Fruit fly (Drosophila melanogaster): Measurements from ENCODE around the gene BG642312.

The BG642312 gene

DNA sequence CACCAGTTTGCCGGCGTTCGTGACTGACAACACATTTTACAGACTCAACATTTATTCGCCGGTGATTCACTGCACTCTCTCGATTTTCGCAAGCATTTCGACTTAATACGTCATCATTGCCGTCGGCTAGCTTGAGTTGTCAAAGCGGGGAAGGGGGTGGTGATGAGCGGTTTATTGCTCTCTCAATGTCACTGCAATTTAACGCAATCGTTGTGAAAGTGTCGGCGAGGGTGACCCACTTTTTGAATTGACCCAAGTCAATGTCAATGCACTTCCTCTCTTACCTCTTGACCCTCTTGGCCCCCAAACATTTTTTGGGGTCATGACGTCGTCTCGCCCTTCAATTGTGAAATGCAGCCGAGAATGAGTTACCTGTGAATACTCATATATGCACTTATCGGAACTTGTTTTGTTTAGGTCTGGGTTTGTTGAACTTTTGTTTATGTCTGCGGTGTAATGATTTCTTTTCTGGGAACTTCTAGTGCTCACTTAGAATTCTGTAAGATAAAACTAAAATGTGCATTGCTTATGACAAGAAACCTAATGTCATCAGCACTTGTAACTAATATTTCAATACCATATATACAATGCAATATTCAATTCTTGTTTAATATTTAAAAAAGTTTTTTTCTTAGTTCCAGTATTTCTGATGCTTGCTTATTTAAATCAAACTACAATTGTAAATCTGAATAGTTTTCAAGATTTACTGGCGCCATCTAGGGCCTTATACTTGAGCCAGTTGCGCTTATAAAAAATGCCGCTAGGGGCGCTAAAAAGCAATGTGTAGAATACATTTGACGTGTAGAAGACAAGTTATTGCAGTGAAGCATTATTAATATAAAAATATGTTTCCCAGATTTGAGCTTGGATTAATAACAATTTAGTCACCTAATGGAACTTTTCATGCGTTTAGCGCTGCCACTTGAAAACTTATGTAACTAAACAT lies 31.0 kb upstream of the BG642312 start (continued):
- TF ChIP-seq sob (GFP tag; IDR thresholded peaks at IDR 0.05) (peak; percentile 70), B-H2 (GFP tag; optimal IDR thresholded peaks at IDR 0.05) (peak; percentile 14), Trl (optimal IDR thresholded peaks at IDR 0.05) (no peak), Trl (GFP tag; optimal IDR thresholded peaks at IDR 0.05) (peak; percentile 33), NK7.1 (GFP tag; optimal IDR thresholded peaks at IDR 0.05) (peak; percentile 19), onecut (GFP tag; IDR thresholded peaks at IDR 0.05) (no peak), H2.0 (GFP tag; IDR thresholded peaks at IDR 0.05) (0 out of 2 replicates have a peak, but pooled peaks have one; percentile 20), vfl (GFP tag; optimal IDR thresholded peaks at IDR 0.05) (no peak), sisA (GFP tag; IDR thresholded peaks at IDR 0.05) (peak; percentile 14; the same call in 1 of the 2 replicates), Dp (GFP tag; optimal IDR thresholded peaks at IDR 0.05) (peak; percentile 15), rib (GFP tag; IDR thresholded peaks at IDR 0.05) (peak; percentile 49; the same call in 1 of the 2 replicates), tup (GFP tag; optimal IDR thresholded peaks at IDR 0.05) (no peak), CG13775 (GFP tag; optimal IDR thresholded peaks at IDR 0.05) (no peak), CG32532 (GFP tag; IDR thresholded peaks at IDR 0.05) (peak; percentile 81), CG4424 (GFP tag; optimal IDR thresholded peaks at IDR 0.05) (peak; percentile 21), CG7963 (GFP tag; IDR thresholded peaks at IDR 0.05; ENCODE audit: partially characterized antibody) (peak; percentile 50; the same call in 1 of the 3 replicates), Xbp1 (GFP tag; optimal IDR thresholded peaks at IDR 0.05) (peak; percentile 79), CG10979 (tag; optimal IDR thresholded peaks at IDR 0.05) (peak; percentile 78), lab (GFP tag; optimal IDR thresholded peaks at IDR 0.05) (peak; percentile 20), dmrt99B (tag; optimal IDR thresholded peaks at IDR 0.05) (peak; percentile 39), ERR (GFP tag; optimal IDR thresholded peaks at IDR 0.05) (no peak), toy (GFP tag; IDR thresholded peaks at IDR 0.05) (no peak), knrl (GFP tag; IDR thresholded peaks at IDR 0.05; ENCODE audit: partially characterized antibody) (peak; percentile 54; the same call in 1 of the 3 replicates), phol (tag; optimal IDR thresholded peaks at IDR 0.05) (peak; percentile 18), Rfx (GFP tag; IDR thresholded peaks at IDR 0.05) (peak; percentile 81), CG9876 (GFP tag; optimal IDR thresholded peaks at IDR 0.05) (peak; percentile 55), fu2 (GFP tag; optimal IDR thresholded peaks at IDR 0.05) (peak; percentile 6), prd (optimal IDR thresholded peaks at IDR 0.05) (no peak), prd (GFP tag; IDR thresholded peaks at IDR 0.05) (peak; percentile 59; the same call in 2 of the 3 replicates)

DNA sequence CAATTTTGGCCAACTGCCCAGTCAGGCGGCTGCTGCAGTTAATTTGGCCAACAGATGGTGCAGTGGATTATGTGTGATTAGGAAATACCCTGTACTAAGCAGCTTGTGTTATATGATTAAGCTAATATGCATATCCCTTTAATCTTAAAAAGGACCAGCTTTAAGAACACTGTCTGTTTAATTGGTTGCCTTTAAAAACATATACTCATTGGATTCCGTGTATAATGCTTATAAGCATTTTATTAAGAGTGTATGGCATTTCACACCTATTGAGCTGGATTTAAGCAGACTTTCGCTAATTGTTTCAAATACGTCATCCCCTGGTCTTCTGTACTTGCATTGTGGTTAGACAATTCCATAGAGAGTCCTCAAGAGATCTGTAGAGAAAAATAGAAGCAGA lies 30.3 kb upstream of the BG642312 start:
- TF ChIP-seq Drgx (GFP tag; IDR thresholded peaks at IDR 0.05) (0 out of 2 replicates have a peak, but pooled peaks have one; percentile 37), pnt (GFP tag; optimal IDR thresholded peaks at IDR 0.05) (no peak), CG7963 (GFP tag; IDR thresholded peaks at IDR 0.05; ENCODE audit: partially characterized antibody) (0 out of 3 replicates have a peak, but pooled peaks have one; percentile 29), ci (GFP tag; IDR thresholded peaks at IDR 0.05) (0 out of 3 replicates have a peak, but pooled peaks have one; percentile 8), ro (GFP tag; IDR thresholded peaks at IDR 0.05) (no peak)

DNA sequence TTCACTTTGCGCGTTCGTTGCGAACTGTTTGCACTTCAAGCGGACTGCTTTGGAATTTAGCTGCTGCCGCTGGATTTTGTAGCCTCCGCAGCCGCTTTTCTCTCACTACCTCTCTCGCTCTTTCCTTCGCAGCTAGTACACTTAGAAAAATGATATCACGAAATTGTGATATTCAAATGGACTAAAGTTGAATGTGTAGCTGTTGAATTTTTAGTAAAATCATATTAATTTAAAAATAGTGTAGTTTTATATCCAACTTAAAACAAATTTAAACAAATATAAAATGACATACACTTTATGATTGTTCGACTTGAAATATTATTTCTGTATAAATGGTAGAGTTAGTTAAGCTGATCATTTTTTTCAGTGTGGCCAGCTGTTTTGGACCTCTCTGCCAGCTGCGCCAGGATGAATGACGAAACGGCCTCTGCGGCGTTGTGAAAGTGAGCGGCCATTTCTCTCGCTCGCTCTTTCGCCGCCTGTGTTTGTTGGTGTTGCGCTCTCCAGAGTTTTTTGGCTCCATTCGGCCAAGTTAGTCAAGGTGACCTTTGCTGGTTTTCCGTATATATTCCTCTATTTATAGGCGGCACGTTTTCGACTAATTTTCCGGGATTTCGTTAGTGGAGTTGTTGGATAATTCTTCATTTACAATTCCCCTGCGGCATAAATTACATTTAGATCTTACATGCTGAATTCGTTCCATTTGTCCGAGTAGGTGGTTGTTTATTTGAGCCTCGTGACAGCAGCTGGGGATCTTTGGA lies 29.6 kb upstream of the BG642312 start, which contains the start of gene Ldh:
Gene Ldh (minus strand): TSS at position 51 of the 761 bp plus-strand sequence.
- TF ChIP-seq CG32772 (GFP tag; IDR thresholded peaks at IDR 0.05) (peak; percentile 89), Atf3 (GFP tag; optimal IDR thresholded peaks at IDR 0.05) (peak; percentile 74), CG8290 (GFP tag; optimal IDR thresholded peaks at IDR 0.05) (peak; percentile 95), CG8290 (tag; optimal IDR thresholded peaks at IDR 0.05) (peak; percentile 64 to 88), yki (optimal IDR thresholded peaks at IDR 0.05) (no peak), Sox102F (GFP tag; optimal IDR thresholded peaks at IDR 0.05) (peak; percentile 97), sc (optimal IDR thresholded peaks at IDR 0.05) (no peak), sc (GFP tag; optimal IDR thresholded peaks at IDR 0.05) (peak; percentile 93), CG6254 (GFP tag; optimal IDR thresholded peaks at IDR 0.05) (peak; percentile 92), cas (GFP tag; IDR thresholded peaks at IDR 0.05) (peak; percentile 71), CG6683 (GFP tag; optimal IDR thresholded peaks at IDR 0.05) (peak; percentile 89), CG2202 (tag; optimal IDR thresholded peaks at IDR 0.05) (peak; percentile 94), zfh1 (GFP tag; IDR thresholded peaks at IDR 0.05) (peak; percentile 85), Dad (GFP tag; optimal IDR thresholded peaks at IDR 0.05) (peak; percentile 73), CG6689 (GFP tag; IDR thresholded peaks at IDR 0.05) (peak; percentile 95)
